Worm (Caenorhabditis elegans): ENCODE measurements around the gene F49H12.7.

ce11 chrX:2018848-2019247 lies 46.0 kb upstream of the F49H12.7 start, which contains the start of gene Y102A11A.3:
- TF ChIP-seq nhr-77 (tag; optimal IDR thresholded peaks at IDR 0.05) (no peak), pha-4 (GFP tag; IDR thresholded peaks at IDR 0.05) (no peak), pha-4 (tag; optimal IDR thresholded peaks at IDR 0.05) (no peak), ama-1 (optimal IDR thresholded peaks at IDR 0.05) (no peak), spr-3 (GFP tag; optimal IDR thresholded peaks at IDR 0.05) (no peak), cey-2 (tag; optimal IDR thresholded peaks at IDR 0.05; ENCODE audit: borderline replicate concordance, insufficient read depth) (no peak), lim-7 (GFP tag; IDR thresholded peaks at IDR 0.05) (no peak), lir-3 (tag; optimal IDR thresholded peaks at IDR 0.05) (no peak)
